Fruit fly (Drosophila melanogaster) whole organism, embryonic: ENCODE data around the gene CG10064.
A peak's percentile ranks its signal among the peaks of the same experiment; 100 is the strongest.

Experiments
- BEAF-32 ChIP-seq: fragments of 200-800 bp; sonication (Bioruptor generic); optimal IDR thresholded peaks from 3 replicates; lab custom pipeline; 2017; ENCODE audit warnings: missing biosample characterization, missing genetic modification characterization, mild to moderate bottlenecking, moderate library complexity, missing genetic modification reagents
- CG12659 ChIP-seq: fragments of 200-800 bp; sonication (Bioruptor generic); optimal IDR thresholded peaks from 3 replicates; lab custom pipeline; 2017; ENCODE audit warnings: mild to moderate bottlenecking, missing biosample characterization, missing genetic modification reagents, missing genetic modification characterization
- CG1602 ChIP-seq: fragments of 200-800 bp; sonication (Bioruptor generic); optimal IDR thresholded peaks from 3 replicates; lab custom pipeline; 2016; ENCODE audit warnings: missing biosample characterization, missing genetic modification characterization
- CG17802 ChIP-seq: fragments of 200-800 bp; sonication (Bioruptor generic); optimal IDR thresholded peaks from 2 replicates; lab custom pipeline; 2018; ENCODE audit warnings: missing biosample characterization, mild to moderate bottlenecking, missing genetic modification characterization, moderate library complexity
- CG2889 ChIP-seq: fragments of 200-800 bp; sonication (Bioruptor generic); IDR thresholded peaks from 3 replicates; pipeline ENCODE4 v1.3.6; 2022; ENCODE audit warnings: missing biosample characterization, missing genetic modification characterization
- CG34224 ChIP-seq: fragments of 200-800 bp; sonication (Bioruptor generic); IDR thresholded peaks from 3 replicates; pipeline ENCODE4 v1.3.6; 2022; ENCODE audit warnings: missing biosample characterization, missing genetic modification characterization; ENCODE audit not compliant: partially characterized antibody
- CG5245 ChIP-seq: fragments of 200-800 bp; sonication (Bioruptor generic); optimal IDR thresholded peaks from 3 replicates; lab custom pipeline; 2016; ENCODE audit warnings: missing biosample characterization, missing genetic modification characterization
- CG6175 ChIP-seq: fragments of 200-800 bp; sonication (Bioruptor generic); IDR thresholded peaks from 3 replicates; pipeline ENCODE4 v1.3.6; 2022; ENCODE audit warnings: missing biosample characterization, missing genetic modification characterization
- CG6791 ChIP-seq: fragments of 200-800 bp; sonication (Bioruptor generic); IDR thresholded peaks from 3 replicates; pipeline ENCODE4 v1.3.6; 2022; ENCODE audit warnings: missing biosample characterization, missing genetic modification characterization; ENCODE audit not compliant: partially characterized antibody
- CG7987 ChIP-seq: fragments of 200-800 bp; sonication (Bioruptor generic); optimal IDR thresholded peaks from 2 replicates; lab custom pipeline; 2018; ENCODE audit warnings: missing biosample characterization, mild to moderate bottlenecking, missing genetic modification characterization, moderate library complexity
- CG8478 ChIP-seq: fragments of >200 bp; optimal IDR thresholded peaks from 2 replicates; lab custom pipeline; 2018
- CG9215 ChIP-seq: fragments of 200-800 bp; sonication (Bioruptor generic); IDR thresholded peaks from 2 replicates; pipeline ENCODE4 v1.3.6; 2022; ENCODE audit warnings: missing biosample characterization, missing genetic modification characterization
- CTCF ChIP-seq: fragments of 200-800 bp; sonication (Bioruptor generic); optimal IDR thresholded peaks from 2 replicates; lab custom pipeline; 2017; ENCODE audit warnings: missing biosample characterization, mild to moderate bottlenecking, missing genetic modification characterization, moderate library complexity
- Chrac-16 ChIP-seq: fragments of 200-800 bp; sonication (Bioruptor generic); optimal IDR thresholded peaks from 3 replicates; lab custom pipeline; 2016; ENCODE audit warnings: missing biosample characterization, missing genetic modification characterization
- Deaf1 ChIP-seq: fragments of 200-800 bp; optimal IDR thresholded peaks from 3 replicates; lab custom pipeline; 2019; ENCODE audit warnings: missing biosample characterization, mild to moderate bottlenecking, missing genetic modification characterization, moderate library complexity
- Doc3 ChIP-seq: fragments of 200-800 bp; sonication (Bioruptor generic); IDR thresholded peaks from 3 replicates; pipeline ENCODE4 v1.3.6; 2022; ENCODE audit warnings: missing biosample characterization, missing genetic modification characterization; ENCODE audit not compliant: partially characterized antibody
- Drgx ChIP-seq: fragments of 200-800 bp; sonication (Bioruptor generic); IDR thresholded peaks from 2 replicates; pipeline ENCODE4 v1.3.6; 2022; ENCODE audit warnings: missing biosample characterization, missing genetic modification characterization
- HHEX ChIP-seq: fragments of 200-800 bp; sonication (Bioruptor generic); optimal IDR thresholded peaks from 3 replicates; lab custom pipeline; 2017; ENCODE audit warnings: missing biosample characterization, mild to moderate bottlenecking, missing genetic modification characterization, missing genetic modification reagents
- HLH4C ChIP-seq: fragments of 200-800 bp; sonication (Bioruptor generic); IDR thresholded peaks from 3 replicates; pipeline ENCODE4 v1.3.6; 2022; ENCODE audit warnings: missing biosample characterization, missing genetic modification characterization; ENCODE audit not compliant: partially characterized antibody
- Hmr ChIP-seq: fragments of 200-800 bp; sonication (Bioruptor generic); optimal IDR thresholded peaks from 3 replicates; lab custom pipeline; 2017; ENCODE audit warnings: mild to moderate bottlenecking, missing biosample characterization, missing genetic modification reagents, missing genetic modification characterization
- Hr78 ChIP-seq, 2 experiments: fragments of 200-800 bp in 1 of 2; fragments of >200 bp in 1 of 2; sonication (Bioruptor generic) in 1 of 2; optimal IDR thresholded peaks; 2 replicates each; lab custom pipeline; 2017 to 2019; ENCODE audit warnings: missing biosample characterization in 2 of 2, missing genetic modification characterization in 2 of 2, mild to moderate bottlenecking in 1 of 2, moderate library complexity in 1 of 2
- Lhr ChIP-seq: fragments of 200-800 bp; sonication (Bioruptor generic); optimal IDR thresholded peaks from 3 replicates; lab custom pipeline; 2017; ENCODE audit warnings: mild to moderate bottlenecking, missing biosample characterization, missing genetic modification reagents, missing genetic modification characterization
- MESR4 ChIP-seq: fragments of 200-800 bp; sonication (Bioruptor generic); optimal IDR thresholded peaks from 2 replicates; lab custom pipeline; 2018; ENCODE audit warnings: missing biosample characterization, mild to moderate bottlenecking, missing genetic modification characterization, moderate library complexity
- Med ChIP-seq: fragments of 200-800 bp; sonication (Bioruptor generic); peaks from one replicate; lab custom pipeline; 2016; ENCODE audit warnings: missing biosample characterization, missing genetic modification characterization, mild to moderate bottlenecking, inconsistent platforms, moderate library complexity
- Mrtf ChIP-seq: fragments of 200-800 bp; sonication (Bioruptor generic); IDR thresholded peaks from 3 replicates; pipeline ENCODE4 v1.3.6; 2022; ENCODE audit warnings: missing biosample characterization, missing genetic modification characterization
- Nf-YB ChIP-seq: fragments of 200-800 bp; sonication (Bioruptor generic); optimal IDR thresholded peaks from 3 replicates; lab custom pipeline; 2019; ENCODE audit warnings: missing biosample characterization, mild to moderate bottlenecking, missing genetic modification characterization, moderate library complexity
- Nf-YC ChIP-seq: fragments of 200-800 bp; optimal IDR thresholded peaks from 3 replicates; lab custom pipeline; 2019; ENCODE audit warnings: missing biosample characterization, mild to moderate bottlenecking, missing genetic modification characterization, moderate library complexity
- Optix ChIP-seq: fragments of 200-800 bp; sonication (Bioruptor generic); IDR thresholded peaks from 3 replicates; pipeline ENCODE4 v1.3.6; 2022; ENCODE audit warnings: missing biosample characterization, missing genetic modification characterization
- Sox100B ChIP-seq: fragments of 200-800 bp; sonication (Bioruptor generic); optimal IDR thresholded peaks from 3 replicates; lab custom pipeline; 2018; ENCODE audit warnings: missing biosample characterization, mild to moderate bottlenecking, missing genetic modification characterization
- Sry-δ ChIP-seq: fragments of 200-800 bp; sonication (Bioruptor generic); optimal IDR thresholded peaks from 2 replicates; lab custom pipeline; 2016; ENCODE audit warnings: missing biosample characterization, missing genetic modification characterization
- abd-A ChIP-seq: fragments of 200-800 bp; sonication (Bioruptor generic); optimal IDR thresholded peaks from 3 replicates; lab custom pipeline; 2019; ENCODE audit warnings: missing biosample characterization, mild to moderate bottlenecking, missing genetic modification characterization, moderate library complexity
- disco-r ChIP-seq: fragments of 200-800 bp; sonication (Bioruptor generic); optimal IDR thresholded peaks from 2 replicates; lab custom pipeline; 2016; ENCODE audit warnings: missing biosample characterization, missing genetic modification characterization
- dmrt99B ChIP-seq: fragments of 200-800 bp; sonication (Bioruptor generic); optimal IDR thresholded peaks from 2 replicates; lab custom pipeline; 2018; ENCODE audit warnings: missing biosample characterization, mild to moderate bottlenecking, missing genetic modification characterization, moderate library complexity
- fd3F ChIP-seq: fragments of 200-800 bp; sonication (Bioruptor generic); optimal IDR thresholded peaks from 2 replicates; lab custom pipeline; 2018; ENCODE audit warnings: missing biosample characterization, mild to moderate bottlenecking, missing genetic modification characterization, moderate library complexity
- hbn ChIP-seq: fragments of 200-800 bp; sonication (Bioruptor generic); IDR thresholded peaks from 2 replicates; pipeline ENCODE4 v1.3.6; 2022; ENCODE audit warnings: missing biosample characterization, missing genetic modification characterization; ENCODE audit not compliant: partially characterized antibody
- hkb ChIP-seq, 2 experiments: fragments of 200-800 bp in 1 of 2; fragments of >200 bp in 1 of 2; sonication (Bioruptor generic) in 1 of 2; IDR thresholded peaks in 1 of 2; optimal IDR thresholded peaks in 1 of 2; 2 replicates each; pipeline versions ENCODE4 v1.3.6 to Lab custom; 2017 to 2022; ENCODE audit warnings: missing biosample characterization in 1 of 2, missing genetic modification characterization in 1 of 2
- lab ChIP-seq: fragments of 200-800 bp; sonication (Bioruptor generic); optimal IDR thresholded peaks from 3 replicates; lab custom pipeline; 2017; ENCODE audit warnings: missing biosample characterization, missing genetic modification characterization, mild to moderate bottlenecking, moderate library complexity, missing genetic modification reagents
- mirr ChIP-seq: fragments of 200-800 bp; sonication (Bioruptor generic); optimal IDR thresholded peaks from 3 replicates; lab custom pipeline; 2018; ENCODE audit warnings: missing biosample characterization, mild to moderate bottlenecking, missing genetic modification characterization
- org-1 ChIP-seq: fragments of 200-800 bp; sonication (Bioruptor generic); optimal IDR thresholded peaks from 2 replicates; lab custom pipeline; 2017; ENCODE audit warnings: missing biosample characterization, missing genetic modification characterization
- pho ChIP-seq: fragments of 200-800 bp; sonication (Bioruptor generic); optimal IDR thresholded peaks from 2 replicates; lab custom pipeline; 2016; ENCODE audit warnings: missing biosample characterization, missing genetic modification characterization
- pzg ChIP-seq: fragments of 200-800 bp; sonication (Bioruptor generic); optimal IDR thresholded peaks from 3 replicates; lab custom pipeline; 2018; ENCODE audit warnings: missing biosample characterization, mild to moderate bottlenecking, missing genetic modification characterization, moderate library complexity
- stwl ChIP-seq: fragments of 200-800 bp; sonication (Bioruptor generic); optimal IDR thresholded peaks from 3 replicates; lab custom pipeline; 2018; ENCODE audit warnings: missing biosample characterization, mild to moderate bottlenecking, missing genetic modification characterization, moderate library complexity
- sug ChIP-seq: fragments of 200-800 bp; optimal IDR thresholded peaks from 2 replicates; lab custom pipeline; 2019; ENCODE audit warnings: missing biosample characterization, mild to moderate bottlenecking, missing genetic modification characterization, moderate library complexity
- tup ChIP-seq: fragments of 200-800 bp; sonication (Bioruptor generic); optimal IDR thresholded peaks from 2 replicates; lab custom pipeline; 2016; ENCODE audit warnings: missing biosample characterization, mild to moderate bottlenecking, missing genetic modification characterization, moderate library complexity
- vnd ChIP-seq: fragments of 200-800 bp; sonication (Bioruptor generic); IDR thresholded peaks from 3 replicates; pipeline ENCODE4 v1.3.6; 2022; ENCODE audit warnings: missing biosample characterization, missing genetic modification characterization; ENCODE audit not compliant: partially characterized antibody
- zfh1 ChIP-seq: fragments of 200-800 bp; sonication (Bioruptor generic); IDR thresholded peaks from 3 replicates; pipeline ENCODE4 v1.3.6; 2022; ENCODE audit warnings: missing biosample characterization, missing genetic modification characterization

Gene CG10064

DNA sequence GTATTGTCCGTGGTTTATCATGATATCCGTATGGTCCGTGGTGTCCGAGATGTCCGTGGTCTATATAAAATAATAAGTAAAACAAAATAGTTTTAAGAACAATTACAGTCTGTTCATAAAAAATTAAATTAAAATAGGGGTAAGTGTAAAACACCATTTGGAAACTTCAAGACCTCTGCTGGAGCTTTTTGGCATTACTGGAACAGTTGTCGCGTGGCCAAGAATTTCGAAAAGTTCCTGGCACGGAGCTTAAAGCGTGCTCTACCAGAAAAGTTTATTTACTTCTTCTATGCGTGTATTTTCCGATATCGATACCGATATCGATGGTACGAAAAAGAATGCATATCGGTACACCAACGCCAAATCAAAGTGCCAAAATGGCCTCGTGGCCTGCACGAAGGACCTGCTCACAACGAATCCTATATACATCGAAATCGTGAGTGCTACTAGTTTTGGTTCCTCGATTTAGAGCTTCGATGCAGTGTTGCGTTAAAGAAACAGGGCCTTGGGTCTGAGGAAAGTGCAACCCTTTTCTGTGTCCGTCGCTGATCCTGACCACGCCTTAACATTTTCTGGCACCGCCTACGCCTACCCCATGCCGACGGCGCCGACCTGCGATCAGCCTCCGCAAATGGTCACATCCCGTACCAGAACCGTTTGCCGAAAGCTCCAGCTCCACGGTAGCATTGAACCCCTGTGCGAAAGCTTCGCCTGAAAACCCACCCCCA lies 25.4 kb downstream of the CG10064 start (continued):
- TF ChIP-seq Doc3 (GFP tag; lab: Robert Waterston, UW), result peak; percentile 34; the same call in 2 of the 3 replicates
- no peak for TF ChIP-seq Sox100B
- TF ChIP-seq tup (GFP tag; lab: Kevin White, UChicago), result no peak
- no peak for TF ChIP-seq CG17802 (tag; lab: Kevin White, UChicago)
- TF ChIP-seq zfh1 (GFP tag; lab: Robert Waterston, UW), result 0 out of 3 replicates have a peak, but pooled peaks have one; percentile 13
- peak; percentile 41 for TF ChIP-seq BEAF-32
- TF ChIP-seq Hr78 (GFP tag; optimal IDR thresholded peaks at IDR 0.05; lab: Kevin White, UChicago), result no peak
- TF ChIP-seq dmrt99B (tag; lab: Kevin White, UChicago), result no peak
- TF ChIP-seq abd-A, result no peak
- no peak for TF ChIP-seq CG12659 (GFP tag; lab: Kevin White, UChicago)
- no peak for TF ChIP-seq CG7987
- no peak for TF ChIP-seq CG6175 (GFP tag; lab: Robert Waterston, UW)
- peak; percentile 37; the same call in 1 of the 2 replicates for TF ChIP-seq hbn (GFP tag; lab: Robert Waterston, UW)
- TF ChIP-seq lab (GFP tag; lab: Kevin White, UChicago), result no peak
- peak; percentile 37 for TF ChIP-seq Hmr (GFP tag; lab: Kevin White, UChicago)
- peak; percentile 33 for TF ChIP-seq stwl (tag; lab: Kevin White, UChicago)
- no peak for TF ChIP-seq sug (tag; lab: Kevin White, UChicago)
- TF ChIP-seq CG6791 (GFP tag; lab: Robert Waterston, UW), result 0 out of 3 replicates have a peak, but pooled peaks have one; percentile 14
- TF ChIP-seq CG9215 (GFP tag; lab: Robert Waterston, UW), result no peak
- peak; percentile 92 for TF ChIP-seq CTCF (GFP tag; lab: Kevin White, UChicago)
- TF ChIP-seq hkb (optimal IDR thresholded peaks at IDR 0.05; lab: Kevin White, UChicago), result no peak
- 0 out of 2 replicates have a peak, but pooled peaks have one; percentile 14 for TF ChIP-seq hkb (GFP tag; IDR thresholded peaks at IDR 0.05; lab: Robert Waterston, UW)
- TF ChIP-seq CG5245, result no peak
- no peak for TF ChIP-seq pho (GFP tag; lab: Kevin White, UChicago)
- TF ChIP-seq Med (GFP tag; lab: Kevin White, UChicago), result peak; percentile 51
- TF ChIP-seq MESR4, result no peak
- peak; percentile 7 for TF ChIP-seq Sry-δ (GFP tag; lab: Kevin White, UChicago)
- TF ChIP-seq CG1602 (GFP tag; lab: Kevin White, UChicago), result no peak
- peak; percentile 6 for TF ChIP-seq Lhr
- TF ChIP-seq vnd (GFP tag; lab: Robert Waterston, UW), result peak; percentile 46; the same call in 1 of the 3 replicates
- TF ChIP-seq HHEX (GFP tag; lab: Kevin White, UChicago), result no peak
- TF ChIP-seq Chrac-16, result no peak
- TF ChIP-seq fd3F (GFP tag; lab: Kevin White, UChicago), result no peak
- peak; percentile 60 for TF ChIP-seq CG34224
- peak; percentile 21 for TF ChIP-seq pzg (GFP tag; lab: Kevin White, UChicago)
- TF ChIP-seq mirr (GFP tag; lab: Kevin White, UChicago), result no peak
- peak; percentile 1 for TF ChIP-seq CG8478 (lab: Kevin White, UChicago)
- TF ChIP-seq HLH4C (GFP tag; lab: Robert Waterston, UW), result peak; percentile 66

dm6 chr3L:6934799-6935318 lies 32.8 kb downstream of the CG10064 start:
- TF ChIP-seq Nf-YB (GFP tag; lab: Kevin White, UChicago) (peak; percentile 81), Optix (0 out of 3 replicates have a peak, but pooled peaks have one; percentile 15), org-1 (GFP tag; lab: Kevin White, UChicago) (no peak), Nf-YC (tag; lab: Kevin White, UChicago) (peak; percentile 89), Deaf1 (tag; lab: Kevin White, UChicago) (peak; percentile 82), Drgx (GFP tag; lab: Robert Waterston, UW) (peak; percentile 45), CG2889 (GFP tag; lab: Robert Waterston, UW) (0 out of 3 replicates have a peak, but pooled peaks have one; percentile 24), CG17802 (tag; lab: Kevin White, UChicago) (no peak), Mrtf (GFP tag; lab: Robert Waterston, UW) (0 out of 3 replicates have a peak, but pooled peaks have one; percentile 22), disco-r (GFP tag; lab: Kevin White, UChicago) (no peak)
